Fruit fly (Drosophila melanogaster): ENCODE data around the gene EloA.

Gene EloA

dm6 chr3R:23211745-23212254, 39.6 kb upstream of the EloA start (continued):
- TF ChIP-seq Ptx1 (GFP tag; IDR thresholded peaks at IDR 0.05) (peak; percentile 31; the same call in 1 of the 2 replicates), MBD-R2 (GFP tag; IDR thresholded peaks at IDR 0.05) (0 out of 2 replicates have a peak, but pooled peaks have one; percentile 17), CG6254 (GFP tag; optimal IDR thresholded peaks at IDR 0.05) (peak; percentile 53), Gsc (GFP tag; IDR thresholded peaks at IDR 0.05) (no peak), fd3F (GFP tag; optimal IDR thresholded peaks at IDR 0.05) (peak; percentile 2), CG6813 (GFP tag; optimal IDR thresholded peaks at IDR 0.05) (peak; percentile 39), CG30403 (GFP tag; optimal IDR thresholded peaks at IDR 0.05) (peak; percentile 74), CG10959 (GFP tag; IDR thresholded peaks at IDR 0.05) (no peak), Ada2b (GFP tag; IDR thresholded peaks at IDR 0.05) (peak; percentile 62), kay (GFP tag; optimal IDR thresholded peaks at IDR 0.05) (peak; percentile 13), wdn (GFP tag; IDR thresholded peaks at IDR 0.05) (0 out of 2 replicates have a peak, but pooled peaks have one; percentile 16), HHEX (GFP tag; optimal IDR thresholded peaks at IDR 0.05) (peak; percentile 54), CG17328 (GFP tag; IDR thresholded peaks at IDR 0.05) (0 out of 2 replicates have a peak, but pooled peaks have one; percentile 19), Aef1 (GFP tag; IDR thresholded peaks at IDR 0.05) (peak; percentile 38), CG11723 (GFP tag; optimal IDR thresholded peaks at IDR 0.05) (peak; percentile 27), bsh (GFP tag; optimal IDR thresholded peaks at IDR 0.05) (peak in 1 of 2 experiments; percentile 64), scrt (GFP tag; optimal IDR thresholded peaks at IDR 0.05) (peak; percentile 65), onecut (GFP tag; IDR thresholded peaks at IDR 0.05) (peak; percentile 24; the same call in 1 of the 2 replicates), Fer2 (tag; optimal IDR thresholded peaks at IDR 0.05) (peak; percentile 20), dan (GFP tag; IDR thresholded peaks at IDR 0.05) (0 out of 2 replicates have a peak, but pooled peaks have one; percentile 15), CG1647 (GFP tag; optimal IDR thresholded peaks at IDR 0.05) (peak; percentile 15), Oli (tag; optimal IDR thresholded peaks at IDR 0.05) (peak; percentile 53), CG9876 (GFP tag; optimal IDR thresholded peaks at IDR 0.05) (peak; percentile 22), CG31441 (GFP tag; IDR thresholded peaks at IDR 0.05) (peak; percentile 61), dmrt99B (tag; optimal IDR thresholded peaks at IDR 0.05) (peak; percentile 71), CG18011 (GFP tag; optimal IDR thresholded peaks at IDR 0.05) (no peak), gt (GFP tag; IDR thresholded peaks at IDR 0.05) (0 out of 2 replicates have a peak, but pooled peaks have one; percentile 33), CG9817 (tag; optimal IDR thresholded peaks at IDR 0.05) (peak; percentile 56), sens (GFP tag) (peak; percentile 92), CG17361 (GFP tag; IDR thresholded peaks at IDR 0.05) (peak; percentile 72), CG6272 (GFP tag; IDR thresholded peaks at IDR 0.05) (no peak), Deaf1 (tag; optimal IDR thresholded peaks at IDR 0.05) (peak; percentile 50), ssp (GFP tag; IDR thresholded peaks at IDR 0.05) (0 out of 2 replicates have a peak, but pooled peaks have one; percentile 30), Dref (GFP tag; IDR thresholded peaks at IDR 0.05) (no peak), CG11093 (GFP tag; IDR thresholded peaks at IDR 0.05) (no peak), CoRest (tag; optimal IDR thresholded peaks at IDR 0.05) (peak; percentile 43), Atf3 (GFP tag; optimal IDR thresholded peaks at IDR 0.05) (no peak), Dek (tag; optimal IDR thresholded peaks at IDR 0.05) (peak; percentile 47), cg (GFP tag; optimal IDR thresholded peaks at IDR 0.05) (peak; percentile 32), B-H1 (GFP tag; IDR thresholded peaks at IDR 0.05) (no peak), org-1 (GFP tag; optimal IDR thresholded peaks at IDR 0.05) (peak; percentile 26), mld (GFP tag; IDR thresholded peaks at IDR 0.05; ENCODE audit: partially characterized antibody) (no peak), ind (GFP tag; optimal IDR thresholded peaks at IDR 0.05) (peak; percentile 41), Dbx (GFP tag; IDR thresholded peaks at IDR 0.05) (peak; percentile 78), D (optimal IDR thresholded peaks at IDR 0.05) (no peak), D (GFP tag; optimal IDR thresholded peaks at IDR 0.05) (peak; percentile 57), sqz (GFP tag; optimal IDR thresholded peaks at IDR 0.05) (peak; percentile 12), al (GFP tag; IDR thresholded peaks at IDR 0.05) (0 out of 2 replicates have a peak, but pooled peaks have one; percentile 38), corto (GFP tag; optimal IDR thresholded peaks at IDR 0.05) (peak; percentile 22), CG3726 (GFP tag; IDR thresholded peaks at IDR 0.05) (no peak), rib (GFP tag; IDR thresholded peaks at IDR 0.05) (no peak)
